Fruit fly (Drosophila melanogaster): Measurements from ENCODE around the gene CG1764.

DNA sequence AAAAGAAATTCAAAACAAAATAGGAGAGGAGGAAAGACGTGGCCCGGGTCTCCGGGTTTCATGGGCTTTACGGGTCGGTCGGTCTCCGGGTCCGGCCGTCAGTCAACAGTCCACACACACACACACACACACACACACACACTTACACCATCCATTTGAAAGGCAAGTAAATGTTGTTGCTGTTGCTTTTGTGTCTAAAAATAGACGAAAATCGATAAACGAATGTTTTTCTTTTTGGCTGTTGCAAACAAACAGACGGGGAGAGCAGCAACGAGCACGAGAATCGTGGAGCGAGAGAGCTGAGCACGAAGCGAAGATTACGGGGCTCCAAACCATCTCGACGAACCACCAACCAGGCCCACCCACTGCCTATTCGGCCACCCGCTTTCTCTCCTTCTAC, 22.0 kb downstream of the CG1764 start:
- TF ChIP-seq CTCF (optimal IDR thresholded peaks at IDR 0.05) (no peak), CG8478 (optimal IDR thresholded peaks at IDR 0.05) (no peak)
